Worm (Caenorhabditis elegans) whole organism, L2 larva: ENCODE measurements around the gene T16G12.10.

Experiments used
- ama-1 ChIP-seq: fragments of 150-350 bp; optimal IDR thresholded peaks from 2 replicates; lab custom pipeline; 2018; ENCODE audit warnings: inconsistent platforms
- elt-1 ChIP-seq: fragments of 150-350 bp; optimal IDR thresholded peaks from 2 replicates; lab custom pipeline; 2014; ENCODE audit warnings: missing biosample characterization, missing genetic modification characterization
- elt-3 ChIP-seq: sonication (generic microtip); optimal IDR thresholded peaks from 2 replicates; lab custom pipeline; 2017; ENCODE audit warnings: missing biosample characterization, missing genetic modification characterization
- mdl-1 ChIP-seq, 2 experiments: fragments of 150-350 bp in 1 of 2; sonication (generic microtip) in 1 of 2; optimal IDR thresholded peaks; 2 replicates each; lab custom pipeline; 2017; ENCODE audit warnings: missing biosample characterization in 2 of 2, missing genetic modification characterization in 2 of 2
- nhr-237 ChIP-seq: fragments of 150-350 bp; optimal IDR thresholded peaks from 2 replicates; lab custom pipeline; 2014; ENCODE audit warnings: missing biosample characterization, missing genetic modification characterization
- peb-1 ChIP-seq: fragments of 150-350 bp; optimal IDR thresholded peaks from 2 replicates; lab custom pipeline; 2014; ENCODE audit warnings: missing biosample characterization, missing genetic modification characterization
- snpc-4 ChIP-seq: fragments of 150-350 bp; optimal IDR thresholded peaks from 2 replicates; lab custom pipeline; 2014; ENCODE audit warnings: missing biosample characterization, missing genetic modification characterization
- unc-39 ChIP-seq: fragments of 150-350 bp; optimal IDR thresholded peaks from 2 replicates; lab custom pipeline; 2014; ENCODE audit warnings: missing biosample characterization, missing genetic modification characterization
- unc-62 ChIP-seq: fragments of 150-350 bp; optimal IDR thresholded peaks from 2 replicates; lab custom pipeline; 2014; ENCODE audit warnings: missing biosample characterization, missing genetic modification reagents, missing genetic modification characterization
- zag-1 ChIP-seq: fragments of 150-350 bp; optimal IDR thresholded peaks from 2 replicates; lab custom pipeline; 2014; ENCODE audit warnings: missing biosample characterization, missing genetic modification characterization

ce11 chrIII:10088508-10088981 lies 32.6 kb upstream of the T16G12.10 start, which contains the start of gene hal-2:
- TF ChIP-seq mdl-1 (tag; optimal IDR thresholded peaks at IDR 0.05; lab: Kevin White, UChicago) (no peak), elt-1 (tag; lab: Kevin White, UChicago) (no peak), zag-1 (tag; lab: Kevin White, UChicago) (no peak), peb-1 (tag; lab: Kevin White, UChicago) (no peak), ama-1 (no peak), elt-3 (tag; lab: Kevin White, UChicago) (no peak), snpc-4 (no peak), unc-39 (tag; lab: Kevin White, UChicago) (no peak), nhr-237 (no peak), unc-62 (GFP tag; lab: Kevin White, UChicago) (no peak)
